Worm (Caenorhabditis elegans) whole organism, young adult: ENCODE measurements around the gene C45G9.14.

Experiments
- F57A8.1 ChIP-seq: fragments of 200-800 bp; sonication (Bioruptor generic); optimal IDR thresholded peaks from 2 replicates; lab custom pipeline; 2018; ENCODE audit warnings: mild to moderate bottlenecking, missing genetic modification characterization, moderate library complexity, missing compliant biosample characterization
- atf-7 ChIP-seq: sonication (generic microtip); optimal IDR thresholded peaks from 2 replicates; lab custom pipeline; 2017; ENCODE audit warnings: mild to moderate bottlenecking, missing genetic modification characterization, missing compliant biosample characterization
- hrde-1 ChIP-seq: sonication (generic microtip); optimal IDR thresholded peaks from 2 replicates; lab custom pipeline; 2016; ENCODE audit warnings: missing genetic modification characterization, mild to moderate bottlenecking, missing compliant biosample characterization, moderate library complexity, missing genotype, missing genetic modification reagents, borderline replicate concordance
- lin-54 ChIP-seq: fragments of 200-800 bp; sonication (Bioruptor generic); optimal IDR thresholded peaks from 2 replicates; lab custom pipeline; 2018; ENCODE audit warnings: mild to moderate bottlenecking, missing genetic modification characterization, missing compliant biosample characterization
- lsl-1 ChIP-seq: fragments of 200-800 bp; sonication (Bioruptor generic); optimal IDR thresholded peaks from 2 replicates; lab custom pipeline; 2018; ENCODE audit warnings: mild to moderate bottlenecking, missing genetic modification characterization, moderate library complexity, missing compliant biosample characterization
- lsy-27 ChIP-seq: sonication (generic microtip); optimal IDR thresholded peaks from 2 replicates; lab custom pipeline; 2017; ENCODE audit warnings: missing genetic modification characterization, mild to moderate bottlenecking, missing compliant biosample characterization, antibody characterized with exemption, missing genotype, borderline replicate concordance; ENCODE audit not compliant: insufficient read depth
- mel-28 ChIP-seq: sonication (generic microtip); optimal IDR thresholded peaks from 2 replicates; lab custom pipeline; 2016; ENCODE audit warnings: borderline replicate concordance, mild to moderate bottlenecking, missing genetic modification characterization, missing compliant biosample characterization
- unc-130 ChIP-seq: sonication (generic microtip); optimal IDR thresholded peaks from 2 replicates; lab custom pipeline; 2016; ENCODE audit warnings: missing genetic modification reagents, missing genetic modification characterization, missing compliant biosample characterization
- ztf-25 ChIP-seq: fragments of 200-800 bp; sonication (Bioruptor generic); IDR thresholded peaks from 2 replicates; pipeline ENCODE4 v1.3.6; 2022; ENCODE audit warnings: missing genetic modification reagents, missing genetic modification characterization, missing compliant biosample characterization

ce11 chrIII:5024393-5024964 is 20.3 kb upstream of the C45G9.14 start, which contains the start of gene pcf-11:
- no peak for TF ChIP-seq lsl-1
- no peak for TF ChIP-seq unc-130 (GFP tag; lab: Kevin White, UChicago)
- peak; percentile 17 for TF ChIP-seq lin-54 (GFP tag; lab: Kevin White, UChicago)
- no peak for TF ChIP-seq ztf-25 (GFP tag; lab: Robert Waterston, UW)
- no peak for TF ChIP-seq F57A8.1 (GFP tag; lab: Kevin White, UChicago)
- TF ChIP-seq mel-28 (tag; lab: Kevin White, UChicago): no peak
- TF ChIP-seq atf-7: no peak
- no peak for TF ChIP-seq hrde-1 (tag; lab: Kevin White, UChicago)
- TF ChIP-seq lsy-27: no peak
